Fruit fly (Drosophila melanogaster) ovary, adult (tissue): Measurements from ENCODE around the gene CG2533.

Experiments
- CG17801 ChIP-seq: fragments of 200-800 bp; optimal IDR thresholded peaks from 2 replicates; lab custom pipeline; 2019; ENCODE audit warnings: missing biosample characterization, mild to moderate bottlenecking, missing genetic modification characterization, moderate library complexity; ENCODE audit not compliant: partially characterized antibody

CG2533 gene

dm6 chrX:11561450-11562040, 42.4 kb downstream of the CG2533 start, which contains the start of gene PGRP-SA:
Gene PGRP-SA, plus strand, starts transcription at chrX:11561643.
- TF ChIP-seq CG17801 (GFP tag; lab: Kevin White, UChicago) = peak; percentile 45

- peak; percentile 95 for TF ChIP-seq CG17801 (GFP tag; lab: Kevin White, UChicago)
Measured at dm6 chrX:11559728-11560724, 44.0 kb downstream of the CG2533 start.

DNA sequence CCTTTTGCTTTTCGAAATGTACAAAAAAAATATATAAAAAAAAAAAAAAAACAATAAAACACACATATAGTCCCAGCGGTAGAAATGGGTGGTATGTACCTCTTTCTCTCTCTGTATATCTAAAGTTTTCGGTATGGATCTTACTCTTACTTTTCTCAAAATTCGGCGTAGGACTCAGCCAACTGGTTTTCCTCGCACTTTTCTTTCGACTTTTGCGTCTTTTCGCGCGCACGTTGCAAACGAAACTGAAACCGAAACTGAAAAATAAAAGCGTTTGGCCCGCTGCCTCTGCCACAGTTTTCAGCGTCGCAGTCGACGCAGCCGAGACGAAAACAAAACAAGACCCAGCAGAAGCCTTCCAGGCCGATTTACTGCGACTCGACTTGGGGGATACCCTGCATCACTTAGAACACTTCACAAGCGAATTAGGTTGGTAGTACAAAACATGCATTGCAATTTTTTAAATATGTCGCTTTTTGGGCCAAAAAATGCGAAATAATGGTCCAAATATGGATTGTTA, 45.5 kb downstream of the CG2533 start, which contains the start of gene CG1572:
CG1572 (minus strand) TSS at position 266 of the 520 bp plus-strand sequence.
- peak; percentile 36 for TF ChIP-seq CG17801 (GFP tag; lab: Kevin White, UChicago)

DNA sequence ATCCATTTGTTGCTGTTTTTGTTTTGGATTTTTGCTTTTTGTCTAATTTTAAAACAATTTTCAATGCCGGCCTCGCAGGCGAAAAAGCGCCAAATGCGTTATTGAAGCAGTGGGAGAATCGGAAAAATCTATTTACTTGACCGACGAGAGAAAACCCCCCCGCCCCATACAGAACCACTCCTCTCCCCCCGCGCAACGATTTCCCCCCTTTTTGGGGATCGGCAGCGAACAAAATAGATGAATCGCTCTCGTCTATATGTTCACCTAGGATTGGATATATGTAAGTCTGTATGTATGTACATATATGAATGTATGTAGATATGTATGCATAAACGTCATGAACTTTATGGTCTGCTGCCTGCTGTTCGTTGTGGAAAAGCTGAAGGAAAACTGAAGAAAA, 47.2 kb downstream of the CG2533 start:
- no peak for TF ChIP-seq CG17801 (GFP tag; lab: Kevin White, UChicago)

DNA sequence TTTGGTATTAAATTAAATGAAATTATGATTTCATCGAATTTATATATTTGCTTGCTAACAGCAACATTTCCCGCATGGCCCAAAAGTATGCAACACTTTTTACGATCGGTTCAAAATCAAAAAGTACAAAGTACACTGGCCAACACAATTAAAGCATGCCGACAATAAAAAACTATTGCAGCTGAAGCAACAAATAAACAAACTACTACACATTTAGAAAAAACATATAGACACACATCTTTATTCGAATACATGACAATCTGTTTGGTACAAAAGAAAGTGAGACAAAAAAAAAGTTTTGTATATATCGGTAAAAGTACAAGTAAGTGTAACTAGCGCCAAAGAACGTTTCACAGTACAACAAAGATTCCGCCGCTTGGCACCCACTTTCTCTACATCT, 48.9 kb downstream of the CG2533 start:
- TF ChIP-seq CG17801 (GFP tag; lab: Kevin White, UChicago) = peak; percentile 17
